Fruit fly (Drosophila melanogaster): ENCODE measurements around the gene Spt20.

Gene Spt20

dm6 chr3L:13486041-13486859, 16.3 kb upstream of the Spt20 start, which contains the start of the genes Abp1 and Tgi:
Gene Abp1, minus strand, starts transcription at chr3L:13486280.
Gene Tgi, plus strand, starts transcription at chr3L:13486797.
- TF ChIP-seq usp (GFP tag; optimal IDR thresholded peaks at IDR 0.05) = no peak
- TF ChIP-seq Dll (optimal IDR thresholded peaks at IDR 0.05) = no peak
- TF ChIP-seq pan (optimal IDR thresholded peaks at IDR 0.05) = no peak
- no peak for TF ChIP-seq EcR (GFP tag; optimal IDR thresholded peaks at IDR 0.05)
- TF ChIP-seq CG8478 (optimal IDR thresholded peaks at IDR 0.05) = no peak
- TF ChIP-seq psq (optimal IDR thresholded peaks at IDR 0.05) = no peak

DNA sequence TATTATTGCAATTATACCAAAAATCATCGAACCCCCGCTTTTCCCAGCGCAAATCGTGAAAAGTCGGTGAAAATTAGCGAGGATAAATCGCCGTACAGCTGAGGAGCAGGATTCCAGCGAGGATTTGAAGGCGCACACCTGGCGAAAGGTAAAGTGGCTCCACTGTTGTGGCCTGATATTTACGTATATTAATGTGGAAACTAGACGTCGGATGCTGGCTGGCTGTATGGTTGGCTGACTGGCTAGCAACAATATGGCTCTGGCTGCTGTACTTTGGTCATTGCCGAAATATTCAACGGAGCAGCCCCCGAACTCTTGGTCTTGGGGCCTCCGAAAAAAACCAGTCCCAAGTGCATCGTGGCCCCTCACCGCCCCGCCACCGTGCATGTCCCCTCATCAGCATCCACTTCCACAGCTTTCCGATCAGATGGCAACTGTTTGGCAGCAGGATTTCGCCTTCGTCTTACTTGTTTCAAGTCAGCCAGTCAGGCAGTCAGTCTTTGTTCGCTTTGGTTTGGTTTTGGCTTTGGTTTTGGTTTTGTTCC, 15.6 kb upstream of the Spt20 start:
- TF ChIP-seq CG8478 (optimal IDR thresholded peaks at IDR 0.05) (no peak), psq (optimal IDR thresholded peaks at IDR 0.05) (no peak), Dll (optimal IDR thresholded peaks at IDR 0.05) (peak; percentile 15), EcR (GFP tag; optimal IDR thresholded peaks at IDR 0.05) (no peak)

DNA sequence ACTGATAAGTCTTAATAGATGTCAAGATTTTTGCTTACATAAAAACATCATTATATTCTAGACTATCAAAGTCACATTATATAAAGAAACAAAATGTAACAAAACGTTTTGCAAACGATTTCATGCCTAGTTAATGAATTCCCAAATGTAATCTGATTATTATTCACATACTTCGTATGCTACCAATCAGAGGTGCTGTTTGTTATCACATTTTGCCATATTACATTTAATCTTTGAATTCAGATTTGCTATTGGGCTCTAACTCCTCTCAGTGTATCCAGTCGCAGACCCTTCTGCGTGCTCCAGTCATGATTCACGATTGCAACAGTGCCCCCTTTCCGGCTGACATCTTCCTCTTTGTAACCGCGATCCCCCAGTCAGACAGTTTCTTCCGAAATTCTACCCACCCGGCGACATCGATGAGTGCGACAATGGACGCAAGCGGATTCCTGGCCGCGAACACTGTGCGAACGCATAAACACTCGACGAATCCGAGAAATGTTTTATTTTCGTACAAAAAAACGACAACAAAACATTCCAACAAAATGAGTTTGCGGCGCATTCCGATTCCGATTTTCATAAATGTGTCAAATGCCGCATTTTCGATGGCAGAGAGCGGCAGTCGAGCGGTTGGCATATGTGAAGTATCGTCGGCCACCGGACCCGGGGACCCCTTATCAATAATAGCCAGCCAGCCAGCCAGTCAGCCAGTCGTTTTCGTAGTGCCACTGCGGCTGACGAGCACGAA, 14.2 kb upstream of the Spt20 start:
- no peak for TF ChIP-seq usp (GFP tag; optimal IDR thresholded peaks at IDR 0.05)
- TF ChIP-seq psq (optimal IDR thresholded peaks at IDR 0.05) = no peak
- TF ChIP-seq EcR (GFP tag; optimal IDR thresholded peaks at IDR 0.05) = no peak
- no peak for TF ChIP-seq pan (optimal IDR thresholded peaks at IDR 0.05)
- TF ChIP-seq CG8478 (optimal IDR thresholded peaks at IDR 0.05) = no peak
- no peak for TF ChIP-seq Dll (optimal IDR thresholded peaks at IDR 0.05)

DNA sequence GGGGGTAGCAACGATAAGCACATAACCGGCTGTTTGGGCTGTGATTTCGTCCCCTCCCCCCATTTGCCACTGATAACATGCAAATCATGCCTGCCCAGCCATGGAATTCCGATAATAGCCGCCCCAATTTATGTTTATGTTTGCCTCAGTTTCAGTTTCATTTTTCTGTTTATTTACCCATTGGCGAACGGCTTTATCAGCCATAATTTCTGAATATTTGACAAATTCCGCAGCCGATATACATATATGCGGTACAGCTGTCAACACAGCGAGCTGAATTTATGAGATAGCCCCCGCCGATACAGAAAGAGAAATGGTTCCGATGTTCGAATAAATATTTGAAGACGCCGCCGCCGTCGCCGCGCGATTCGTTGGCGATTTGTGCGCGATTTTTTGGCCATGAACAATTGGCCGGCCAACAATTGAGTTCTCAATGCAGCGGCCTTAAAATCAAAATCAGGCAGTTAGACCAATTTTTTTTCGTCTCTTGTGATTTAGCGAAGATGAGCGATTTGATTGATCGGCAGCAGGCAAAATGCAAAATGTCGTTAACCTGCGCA, 13.2 kb upstream of the Spt20 start:
- TF ChIP-seq CG8478 (optimal IDR thresholded peaks at IDR 0.05) = no peak
- no peak for TF ChIP-seq EcR (GFP tag; optimal IDR thresholded peaks at IDR 0.05)
- no peak for TF ChIP-seq Dll (optimal IDR thresholded peaks at IDR 0.05)
- TF ChIP-seq usp (GFP tag; optimal IDR thresholded peaks at IDR 0.05) = no peak
- TF ChIP-seq psq (optimal IDR thresholded peaks at IDR 0.05) = no peak
- no peak for TF ChIP-seq pan (optimal IDR thresholded peaks at IDR 0.05)

- TF ChIP-seq CG8478 (optimal IDR thresholded peaks at IDR 0.05) (no peak), EcR (GFP tag; optimal IDR thresholded peaks at IDR 0.05) (no peak), Dll (optimal IDR thresholded peaks at IDR 0.05) (no peak), psq (optimal IDR thresholded peaks at IDR 0.05) (no peak), pan (optimal IDR thresholded peaks at IDR 0.05) (no peak), usp (GFP tag; optimal IDR thresholded peaks at IDR 0.05) (no peak)
Measured at dm6 chr3L:13490689-13491348, 11.7 kb upstream of the Spt20 start.

DNA sequence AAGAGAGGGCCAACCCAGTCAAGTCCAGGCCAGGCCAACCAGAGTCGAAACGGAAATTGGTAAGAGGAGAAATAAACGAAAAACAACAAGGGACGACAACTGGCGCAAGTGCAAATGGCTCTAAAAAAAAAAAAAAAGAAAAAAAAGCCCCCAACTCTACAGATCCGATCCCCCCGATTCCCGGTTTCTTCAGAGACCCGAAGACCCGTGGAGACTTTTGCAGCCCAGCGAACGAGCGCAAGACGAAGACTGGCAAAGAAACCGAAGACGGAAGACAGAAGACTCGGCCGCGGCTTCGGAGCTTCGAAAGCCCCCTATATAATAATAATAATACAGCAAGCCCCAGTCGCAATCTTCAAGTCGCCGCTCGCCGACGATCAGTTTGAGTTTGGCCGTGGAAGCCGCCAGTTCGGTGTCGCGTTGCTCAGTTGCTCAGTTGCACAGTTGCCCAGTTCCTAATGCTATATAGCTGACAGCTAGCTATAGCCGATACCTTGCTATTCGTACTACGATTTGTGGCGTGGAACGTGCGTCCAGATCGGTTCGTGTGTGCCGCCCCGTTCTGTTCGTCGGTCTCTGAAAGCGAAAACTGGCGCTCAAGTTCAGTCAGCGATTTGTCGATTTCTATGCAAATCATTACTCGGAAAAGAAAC, 8.0 kb upstream of the Spt20 start:
- TF ChIP-seq CG8478 (optimal IDR thresholded peaks at IDR 0.05) = no peak
- peak in 1 of 2 experiments; percentile 7 for TF ChIP-seq EcR (GFP tag; optimal IDR thresholded peaks at IDR 0.05)
- TF ChIP-seq Dll (optimal IDR thresholded peaks at IDR 0.05) = peak; percentile 11
- TF ChIP-seq usp (GFP tag; optimal IDR thresholded peaks at IDR 0.05) = no peak
- no peak for TF ChIP-seq psq (optimal IDR thresholded peaks at IDR 0.05)
- TF ChIP-seq pan (optimal IDR thresholded peaks at IDR 0.05) = no peak

DNA sequence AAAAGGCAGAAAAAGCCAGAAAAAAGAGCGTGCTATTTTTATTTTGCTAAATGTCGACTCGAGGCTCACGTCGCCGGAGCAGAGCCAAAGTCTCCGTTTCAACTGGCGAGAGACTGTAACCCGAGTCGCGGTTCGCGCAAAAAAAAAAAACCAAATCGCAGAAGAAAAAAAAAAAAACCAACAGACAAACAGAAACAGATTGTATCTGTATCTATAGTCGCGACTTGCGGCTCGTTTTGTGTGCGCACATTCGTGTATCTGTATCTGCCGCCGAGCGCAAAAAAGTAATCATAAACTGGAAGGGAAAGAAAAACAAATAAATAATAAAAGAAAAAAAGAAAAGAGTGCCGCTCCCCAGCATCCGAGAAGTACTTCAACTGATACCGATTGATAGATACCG, 7.4 kb upstream of the Spt20 start:
- TF ChIP-seq CG8478 (optimal IDR thresholded peaks at IDR 0.05) = no peak
- TF ChIP-seq pan (optimal IDR thresholded peaks at IDR 0.05) = no peak
- no peak for TF ChIP-seq Dll (optimal IDR thresholded peaks at IDR 0.05)
- no peak for TF ChIP-seq usp (GFP tag; optimal IDR thresholded peaks at IDR 0.05)
- TF ChIP-seq EcR (GFP tag; optimal IDR thresholded peaks at IDR 0.05) = no peak
- no peak for TF ChIP-seq psq (optimal IDR thresholded peaks at IDR 0.05)

DNA sequence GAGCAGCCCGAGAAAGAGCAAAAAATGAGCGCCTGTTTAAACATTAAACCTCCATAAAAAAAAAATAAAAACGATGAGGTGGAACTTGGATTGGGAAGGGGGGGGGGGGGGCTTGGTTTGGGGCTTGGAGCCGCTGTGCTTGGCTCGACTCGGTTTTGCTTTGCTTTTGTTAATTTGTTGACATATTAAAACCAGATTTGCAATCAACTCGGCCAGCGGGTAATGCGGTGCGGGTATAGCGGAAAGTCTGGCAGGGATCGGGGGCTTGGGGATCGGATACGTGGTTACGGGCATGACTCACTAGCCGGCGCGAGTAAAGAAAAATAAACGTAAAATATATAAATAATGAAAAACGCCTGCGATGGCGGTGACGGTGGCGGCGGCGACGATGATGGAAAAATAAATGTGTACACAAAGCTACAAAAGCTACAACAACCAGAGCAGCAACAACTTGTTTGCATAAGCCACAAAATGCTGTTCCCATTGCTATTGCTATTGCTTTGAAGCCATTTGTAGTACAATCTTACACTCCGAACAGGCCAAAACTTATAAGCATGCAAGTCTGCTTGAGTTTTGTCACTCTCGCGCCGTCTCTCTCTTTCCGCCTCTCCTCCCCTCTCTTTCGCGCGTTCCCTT, 4.7 kb upstream of the Spt20 start:
- TF ChIP-seq usp (GFP tag; optimal IDR thresholded peaks at IDR 0.05) (no peak), CG8478 (optimal IDR thresholded peaks at IDR 0.05) (no peak)

DNA sequence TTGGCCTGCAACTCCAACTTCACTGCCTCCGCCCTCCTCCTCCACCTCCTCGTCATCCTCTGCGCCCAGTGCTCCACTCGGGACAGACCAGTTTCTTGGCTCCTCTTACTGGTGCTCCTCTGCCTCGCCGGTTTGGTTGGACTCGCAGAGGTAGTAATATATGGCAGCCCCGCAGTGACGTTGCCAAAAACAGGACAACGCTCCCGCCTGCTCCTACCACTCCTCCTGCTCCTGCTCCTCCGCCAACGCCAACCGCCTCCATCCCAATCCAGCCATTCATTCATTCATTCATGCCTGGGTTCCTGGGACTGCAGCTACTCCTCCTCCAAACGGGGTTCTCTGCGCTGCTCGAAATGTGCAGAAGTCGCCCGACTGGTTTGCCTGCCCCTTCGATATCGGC, 3.0 kb upstream of the Spt20 start:
- TF ChIP-seq pan (optimal IDR thresholded peaks at IDR 0.05) = no peak
- no peak for TF ChIP-seq psq (optimal IDR thresholded peaks at IDR 0.05)
- no peak for TF ChIP-seq EcR (GFP tag; optimal IDR thresholded peaks at IDR 0.05)
- TF ChIP-seq usp (GFP tag; optimal IDR thresholded peaks at IDR 0.05) = no peak
- TF ChIP-seq CG8478 (optimal IDR thresholded peaks at IDR 0.05) = no peak
- TF ChIP-seq Dll (optimal IDR thresholded peaks at IDR 0.05) = no peak

dm6 chr3L:13499932-13500719, 2.4 kb upstream of the Spt20 start:
- no peak for TF ChIP-seq Dll (optimal IDR thresholded peaks at IDR 0.05)
- TF ChIP-seq CG8478 (optimal IDR thresholded peaks at IDR 0.05) = no peak
- no peak for TF ChIP-seq usp (GFP tag; optimal IDR thresholded peaks at IDR 0.05)
